Fruit fly (Drosophila melanogaster): ENCODE data around the gene CG15537.
A peak's percentile ranks its signal among the peaks of the same experiment; 100 is the strongest.

Gene CG15537

dm6 chr3R:30461608-30462243, 18.3 kb upstream of the CG15537 start:
- TF ChIP-seq tj (GFP tag; optimal IDR thresholded peaks at IDR 0.05) (no peak), CG5204 (GFP tag; optimal IDR thresholded peaks at IDR 0.05) (no peak), kay (GFP tag; ENCODE audit: borderline replicate concordance) (no peak), toe (GFP tag; optimal IDR thresholded peaks at IDR 0.05) (no peak), CG7101 (tag; optimal IDR thresholded peaks at IDR 0.05) (no peak), Clk (GFP tag; optimal IDR thresholded peaks at IDR 0.05) (no peak), CG33017 (tag; optimal IDR thresholded peaks at IDR 0.05) (no peak), Mnt (GFP tag; optimal IDR thresholded peaks at IDR 0.05) (no peak), Crg-1 (GFP tag; optimal IDR thresholded peaks at IDR 0.05) (no peak)

- TF ChIP-seq toe (GFP tag; optimal IDR thresholded peaks at IDR 0.05) (no peak), CG7045 (GFP tag; optimal IDR thresholded peaks at IDR 0.05) (no peak), cic (GFP tag; optimal IDR thresholded peaks at IDR 0.05) (no peak)
These were observed 16.8 kb upstream of the CG15537 start for dm6 chr3R:30460187-30460586.

dm6 chr3R:30459066-30459935, 15.9 kb upstream of the CG15537 start, which contains the start of the genes CG2224 and CDase:
CG2224 (minus strand) TSS chr3R:30459300.
CDase (plus strand) TSS chr3R:30459521.
- TF ChIP-seq CG14711 (tag; optimal IDR thresholded peaks at IDR 0.05) (no peak), bab1 (GFP tag; optimal IDR thresholded peaks at IDR 0.05) (peak; percentile 69), kay (GFP tag; ENCODE audit: borderline replicate concordance) (peak; percentile 94), CG1620 (GFP tag; optimal IDR thresholded peaks at IDR 0.05) (no peak)

dm6 chr3R:30455817-30456544, 12.6 kb upstream of the CG15537 start, which contains the start of gene aralar1:
aralar1 (minus strand) TSS chr3R:30455867.
- TF ChIP-seq CG7101 (tag; optimal IDR thresholded peaks at IDR 0.05): no peak
- TF ChIP-seq pad (GFP tag; optimal IDR thresholded peaks at IDR 0.05): no peak
- TF ChIP-seq Crg-1 (GFP tag; optimal IDR thresholded peaks at IDR 0.05): no peak
- no peak for TF ChIP-seq CG12768 (GFP tag; optimal IDR thresholded peaks at IDR 0.05)

- TF ChIP-seq CG7101 (tag; optimal IDR thresholded peaks at IDR 0.05) (no peak), CG1620 (GFP tag; optimal IDR thresholded peaks at IDR 0.05) (no peak), tj (GFP tag; optimal IDR thresholded peaks at IDR 0.05) (no peak), cic (GFP tag; optimal IDR thresholded peaks at IDR 0.05) (peak; percentile 41), pad (GFP tag; optimal IDR thresholded peaks at IDR 0.05) (peak; percentile 17), kay (GFP tag; ENCODE audit: borderline replicate concordance) (peak; percentile 44), Mnt (GFP tag; optimal IDR thresholded peaks at IDR 0.05) (peak; percentile 50), Crg-1 (GFP tag; optimal IDR thresholded peaks at IDR 0.05) (no peak)
These were observed 11.0 kb upstream of the CG15537 start for dm6 chr3R:30454442-30454841.

dm6 chr3R:30453236-30453635, 9.8 kb upstream of the CG15537 start:
- TF ChIP-seq CG12768 (GFP tag; optimal IDR thresholded peaks at IDR 0.05) (no peak), kay (GFP tag; ENCODE audit: borderline replicate concordance) (peak; percentile 67)

- TF ChIP-seq cic (GFP tag; optimal IDR thresholded peaks at IDR 0.05): no peak
- peak; percentile 87 for TF ChIP-seq kay (GFP tag; ENCODE audit: borderline replicate concordance)
These were observed 7.4 kb upstream of the CG15537 start for dm6 chr3R:30450690-30451343.

dm6 chr3R:30450224-30450623, 6.8 kb upstream of the CG15537 start:
- TF ChIP-seq bab1 (GFP tag; optimal IDR thresholded peaks at IDR 0.05) (peak; percentile 75), cnc (optimal IDR thresholded peaks at IDR 0.05) (no peak), tj (GFP tag; optimal IDR thresholded peaks at IDR 0.05) (peak; percentile 45), CG12768 (GFP tag; optimal IDR thresholded peaks at IDR 0.05) (peak; percentile 41), CG1620 (GFP tag; optimal IDR thresholded peaks at IDR 0.05) (peak; percentile 87), Crg-1 (GFP tag; optimal IDR thresholded peaks at IDR 0.05) (peak; percentile 81), CG5204 (GFP tag; optimal IDR thresholded peaks at IDR 0.05) (peak; percentile 73), cic (GFP tag; optimal IDR thresholded peaks at IDR 0.05) (peak; percentile 72), Hr96 (GFP tag; optimal IDR thresholded peaks at IDR 0.05) (peak; percentile 67), CG33017 (tag; optimal IDR thresholded peaks at IDR 0.05) (peak; percentile 4), pad (GFP tag; optimal IDR thresholded peaks at IDR 0.05) (peak; percentile 25), ovo (GFP tag; optimal IDR thresholded peaks at IDR 0.05) (peak; percentile 89), Clk (GFP tag; optimal IDR thresholded peaks at IDR 0.05) (peak; percentile 18), CG11617 (GFP tag; optimal IDR thresholded peaks at IDR 0.05) (peak; percentile 73), kay (GFP tag; ENCODE audit: borderline replicate concordance) (peak; percentile 96), CG7101 (tag; optimal IDR thresholded peaks at IDR 0.05) (peak; percentile 61), CG7045 (GFP tag; optimal IDR thresholded peaks at IDR 0.05) (peak; percentile 47), toe (GFP tag; optimal IDR thresholded peaks at IDR 0.05) (peak; percentile 38), CG14711 (tag; optimal IDR thresholded peaks at IDR 0.05) (no peak), Mnt (GFP tag; optimal IDR thresholded peaks at IDR 0.05) (peak; percentile 93)

Data from whole organism, adult.